Worm (Caenorhabditis elegans) whole organism, mixed stage, embryonic: ENCODE measurements around the gene mtpn-1.

Experiments
- M03D4.4 ChIP-seq: sonication (generic microtip); optimal IDR thresholded peaks from 2 replicates; lab custom pipeline; 2017; ENCODE audit warnings: mild to moderate bottlenecking, missing genetic modification characterization, missing compliant biosample characterization
- bed-3 ChIP-seq: fragments of 200-800 bp; sonication (Bioruptor generic); optimal IDR thresholded peaks from 3 replicates; lab custom pipeline; 2018; ENCODE audit warnings: mild to moderate bottlenecking, missing genetic modification characterization, moderate library complexity, missing compliant biosample characterization
- blmp-1 ChIP-seq: fragments of 150-350 bp; optimal IDR thresholded peaks from 2 replicates; lab custom pipeline; 2014; ENCODE audit warnings: missing biosample characterization, missing genetic modification characterization
- ceh-39 ChIP-seq: fragments of 150-350 bp; optimal IDR thresholded peaks from 2 replicates; lab custom pipeline; 2014; ENCODE audit warnings: missing biosample characterization, missing genetic modification characterization
- ceh-43 ChIP-seq: fragments of 200-800 bp; sonication (Bioruptor generic); optimal IDR thresholded peaks from 2 replicates; lab custom pipeline; 2018; ENCODE audit warnings: mild to moderate bottlenecking, missing genetic modification characterization, moderate library complexity, missing compliant biosample characterization
- ceh-83 ChIP-seq: fragments of 200-800 bp; sonication (Bioruptor generic); optimal IDR thresholded peaks from 2 replicates; lab custom pipeline; 2018; ENCODE audit warnings: mild to moderate bottlenecking, missing genetic modification characterization, missing compliant biosample characterization
- ces-1 ChIP-seq: fragments of 150-350 bp; optimal IDR thresholded peaks from 2 replicates; lab custom pipeline; 2014; ENCODE audit warnings: missing biosample characterization, missing genetic modification reagents, missing genetic modification characterization
- cnd-1 ChIP-seq: fragments of 200-800 bp; sonication (Bioruptor generic); optimal IDR thresholded peaks from 2 replicates; lab custom pipeline; 2018; ENCODE audit warnings: mild to moderate bottlenecking, missing genetic modification characterization, missing compliant biosample characterization
- drap-1 ChIP-seq: fragments of 200-800 bp; sonication (Bioruptor generic); optimal IDR thresholded peaks from 3 replicates; lab custom pipeline; 2018; ENCODE audit warnings: mild to moderate bottlenecking, missing genetic modification characterization, missing compliant biosample characterization
- elt-1 ChIP-seq: sonication (generic microtip); optimal IDR thresholded peaks from 2 replicates; lab custom pipeline; 2017; ENCODE audit warnings: missing genetic modification characterization, mild to moderate bottlenecking, missing compliant biosample characterization, antibody characterized with exemption, moderate library complexity, borderline replicate concordance; ENCODE audit not compliant: insufficient read depth
- elt-3 ChIP-seq: fragments of 150-350 bp; optimal IDR thresholded peaks from 2 replicates; lab custom pipeline; 2014; ENCODE audit warnings: missing biosample characterization, missing genetic modification characterization
- flh-1 ChIP-seq: fragments of 200-800 bp; sonication (Bioruptor generic); optimal IDR thresholded peaks from 2 replicates; lab custom pipeline; 2018; ENCODE audit warnings: mild to moderate bottlenecking, missing genetic modification characterization, moderate library complexity, missing compliant biosample characterization
- ham-2 ChIP-seq: fragments of 200-800 bp; sonication (Bioruptor generic); optimal IDR thresholded peaks from 2 replicates; lab custom pipeline; 2018; ENCODE audit warnings: mild to moderate bottlenecking, missing genetic modification characterization, missing compliant biosample characterization
- hlh-1 ChIP-seq: fragments of 150-350 bp; optimal IDR thresholded peaks from 2 replicates; lab custom pipeline; 2014; ENCODE audit warnings: missing biosample characterization, missing genetic modification reagents, missing genetic modification characterization
- lin-13 ChIP-seq: fragments of 150-350 bp; optimal IDR thresholded peaks from 2 replicates; lab custom pipeline; 2014; ENCODE audit warnings: missing biosample characterization, missing genetic modification characterization
- lin-32 ChIP-seq: fragments of 200-800 bp; sonication (Bioruptor generic); optimal IDR thresholded peaks from 2 replicates; lab custom pipeline; 2018; ENCODE audit warnings: mild to moderate bottlenecking, missing genetic modification characterization, missing compliant biosample characterization
- lsy-2 ChIP-seq: fragments of 150-350 bp; optimal IDR thresholded peaks from 2 replicates; lab custom pipeline; 2014; ENCODE audit warnings: missing biosample characterization, missing genetic modification characterization
- mab-5 ChIP-seq: fragments of 150-350 bp; optimal IDR thresholded peaks from 2 replicates; lab custom pipeline; 2014; ENCODE audit warnings: missing biosample characterization, missing genetic modification characterization
- mep-1 ChIP-seq: fragments of 150-350 bp; optimal IDR thresholded peaks from 2 replicates; lab custom pipeline; 2017; ENCODE audit warnings: missing biosample characterization, missing genetic modification reagents, missing genetic modification characterization, inconsistent platforms
- mls-2 ChIP-seq: sonication (generic microtip); optimal IDR thresholded peaks from 2 replicates; lab custom pipeline; 2016; ENCODE audit warnings: mild to moderate bottlenecking, missing genetic modification characterization, moderate library complexity, missing compliant biosample characterization
- nhr-12 ChIP-seq: fragments of 150-350 bp; optimal IDR thresholded peaks from 2 replicates; lab custom pipeline; 2014; ENCODE audit warnings: missing biosample characterization, missing genetic modification characterization
- nhr-2 ChIP-seq: fragments of 150-350 bp; optimal IDR thresholded peaks from 2 replicates; lab custom pipeline; 2014; ENCODE audit warnings: missing biosample characterization, missing genetic modification characterization
- nhr-237 ChIP-seq: fragments of 150-350 bp; optimal IDR thresholded peaks from 2 replicates; lab custom pipeline; 2014; ENCODE audit warnings: missing biosample characterization, missing genetic modification characterization
- nhr-28 ChIP-seq: fragments of 150-350 bp; optimal IDR thresholded peaks from 2 replicates; lab custom pipeline; 2014; ENCODE audit warnings: missing biosample characterization, missing genetic modification characterization
- nhr-76 ChIP-seq: sonication (generic microtip); optimal IDR thresholded peaks from 2 replicates; lab custom pipeline; 2017; ENCODE audit warnings: missing biosample characterization, missing genetic modification characterization
- pha-4 ChIP-seq: fragments of 150-350 bp; optimal IDR thresholded peaks from 2 replicates; lab custom pipeline; 2018; ENCODE audit warnings: missing biosample characterization, missing genetic modification reagents, missing genetic modification characterization
- sem-2 ChIP-seq: fragments of 200-800 bp; sonication (Bioruptor generic); optimal IDR thresholded peaks from 2 replicates; lab custom pipeline; 2018; ENCODE audit warnings: mild to moderate bottlenecking, missing genetic modification characterization, missing compliant biosample characterization
- snpc-4 ChIP-seq: fragments of 150-350 bp; optimal IDR thresholded peaks from 2 replicates; lab custom pipeline; 2014; ENCODE audit warnings: missing biosample characterization, missing genetic modification characterization
- sptf-1 ChIP-seq: sonication (generic microtip); optimal IDR thresholded peaks from 2 replicates; lab custom pipeline; 2017; ENCODE audit warnings: mild to moderate bottlenecking, missing genetic modification characterization, moderate library complexity, missing compliant biosample characterization
- tbx-8 ChIP-seq: fragments of 200-800 bp; sonication (Bioruptor generic); optimal IDR thresholded peaks from 2 replicates; lab custom pipeline; 2018; ENCODE audit warnings: mild to moderate bottlenecking, missing genetic modification characterization, moderate library complexity, missing compliant biosample characterization
- unc-120 ChIP-seq: sonication (generic microtip); optimal IDR thresholded peaks from 2 replicates; lab custom pipeline; 2017; ENCODE audit warnings: missing genetic modification characterization, missing compliant biosample characterization; ENCODE audit not compliant: poor library complexity, severe bottlenecking
- unc-39 ChIP-seq: fragments of 150-350 bp; optimal IDR thresholded peaks from 2 replicates; lab custom pipeline; 2014; ENCODE audit warnings: missing biosample characterization, missing genetic modification characterization
- unc-62 ChIP-seq: fragments of 150-350 bp; optimal IDR thresholded peaks from 2 replicates; lab custom pipeline; 2014; ENCODE audit warnings: missing biosample characterization, missing genetic modification reagents, missing genetic modification characterization
- zip-8 ChIP-seq: fragments of 150-350 bp; optimal IDR thresholded peaks from 2 replicates; lab custom pipeline; 2014; ENCODE audit warnings: missing biosample characterization, missing genetic modification characterization
- ztf-11 ChIP-seq: fragments of 150-350 bp; optimal IDR thresholded peaks from 2 replicates; lab custom pipeline; 2014; ENCODE audit warnings: missing biosample characterization, missing genetic modification characterization

Gene mtpn-1

DNA sequence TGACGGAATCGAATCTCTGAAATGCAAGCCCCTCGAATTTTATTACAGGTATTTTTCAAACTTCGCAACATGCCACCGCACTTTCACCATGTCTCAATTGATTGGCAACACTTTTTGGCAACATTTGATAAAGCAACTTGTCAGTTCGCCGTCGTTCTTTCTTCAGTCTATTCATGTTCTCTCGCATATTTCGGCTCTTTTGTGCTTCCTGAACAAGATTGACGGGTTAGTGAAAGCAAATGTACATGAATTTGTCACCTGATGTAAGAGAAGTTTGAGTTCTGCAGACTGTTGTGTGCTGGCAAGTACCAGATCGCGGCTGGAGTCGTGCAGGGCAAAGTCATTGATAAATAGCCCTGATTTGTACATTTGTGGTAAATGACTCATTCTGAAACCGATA is 14.9 kb downstream of the mtpn-1 start:
- TF ChIP-seq ceh-43 (GFP tag; lab: Kevin White, UChicago) (no peak), M03D4.4 (no peak), unc-120 (no peak), lin-13 (tag; lab: Kevin White, UChicago) (no peak), nhr-237 (no peak), nhr-2 (tag; lab: Kevin White, UChicago) (no peak), drap-1 (GFP tag; lab: Kevin White, UChicago) (no peak), ceh-83 (GFP tag; lab: Kevin White, UChicago) (no peak), elt-1 (tag; lab: Kevin White, UChicago) (no peak)

DNA sequence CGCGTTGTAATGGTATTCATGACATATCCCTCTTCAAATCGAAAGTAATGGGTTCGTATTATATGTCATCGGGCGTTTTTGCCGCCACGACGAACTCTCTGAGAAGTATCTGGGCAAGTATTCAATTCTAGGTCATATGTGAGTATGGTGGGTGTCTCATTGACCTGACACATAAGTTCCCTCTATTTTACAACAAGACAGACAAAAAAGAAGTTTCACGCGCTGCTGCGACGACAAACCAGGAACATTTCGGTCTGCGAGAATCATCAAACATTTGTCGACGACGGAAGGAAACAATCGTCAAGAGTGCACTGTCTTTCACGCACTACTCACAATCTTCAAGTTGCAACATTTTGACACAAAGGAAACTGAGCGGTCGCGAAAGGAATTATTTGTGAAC is 18.0 kb downstream of the mtpn-1 start:
- TF ChIP-seq pha-4 (tag; lab: Kevin White, UChicago) (peak; percentile 4), drap-1 (GFP tag; lab: Kevin White, UChicago) (no peak)

DNA sequence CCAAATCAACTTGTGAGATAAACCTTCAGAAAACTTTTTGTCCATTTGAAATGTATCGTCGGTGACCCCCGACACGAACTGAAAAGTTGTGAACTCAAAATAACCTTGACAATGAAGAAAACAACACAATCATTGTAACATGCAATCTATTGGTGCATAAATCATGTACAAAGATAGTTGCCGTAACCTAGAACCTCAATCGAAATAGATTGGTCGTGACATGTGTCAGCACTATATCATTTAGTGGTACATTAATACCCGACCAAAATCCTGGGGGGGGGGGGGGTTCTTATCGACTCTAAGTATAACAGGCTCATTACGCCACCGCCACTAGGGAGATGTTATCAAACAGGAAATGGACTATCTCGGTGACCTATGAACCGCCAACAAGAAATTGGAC is 19.7 kb downstream of the mtpn-1 start:
- TF ChIP-seq drap-1 (GFP tag; lab: Kevin White, UChicago), result no peak
- TF ChIP-seq elt-1 (tag; lab: Kevin White, UChicago), result peak; percentile 30
- peak; percentile 54 for TF ChIP-seq unc-62 (GFP tag; lab: Kevin White, UChicago)

DNA sequence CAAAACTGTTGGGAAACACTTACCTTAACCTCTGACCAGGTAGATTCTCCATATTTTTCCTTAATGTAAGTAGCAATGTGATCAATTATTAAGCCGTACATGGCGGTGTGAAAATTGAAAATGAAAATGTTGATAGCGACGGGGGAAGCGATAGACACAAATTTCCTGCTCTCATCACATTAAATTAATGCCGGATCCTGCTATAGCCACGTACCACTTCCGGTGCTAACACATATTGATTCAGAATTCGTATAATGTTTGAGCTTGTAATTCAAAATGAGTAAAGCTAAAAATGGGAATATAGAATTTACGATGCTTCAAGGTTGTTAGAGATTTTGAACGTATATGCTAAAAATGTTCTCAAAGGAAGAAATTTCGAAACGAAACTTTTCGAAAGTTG is 20.1 kb downstream of the mtpn-1 start, which contains the start of gene gcy-31:
Gene gcy-31, minus strand, starts transcription at position 101 of the 400 bp plus-strand sequence.
- no peak for TF ChIP-seq unc-62 (GFP tag; lab: Kevin White, UChicago)
- no peak for TF ChIP-seq lsy-2
- no peak for TF ChIP-seq ceh-83 (GFP tag; lab: Kevin White, UChicago)
- no peak for TF ChIP-seq nhr-2 (tag; lab: Kevin White, UChicago)
- no peak for TF ChIP-seq ceh-39 (tag; lab: Kevin White, UChicago)
- no peak for TF ChIP-seq mls-2 (tag; lab: Kevin White, UChicago)
- TF ChIP-seq mep-1, result no peak
- TF ChIP-seq hlh-1 (tag; lab: Kevin White, UChicago), result no peak
- TF ChIP-seq M03D4.4, result no peak
- TF ChIP-seq sptf-1, result no peak
- TF ChIP-seq elt-3 (tag; lab: Kevin White, UChicago), result no peak
- no peak for TF ChIP-seq mab-5
- TF ChIP-seq pha-4 (tag; lab: Kevin White, UChicago), result no peak
- no peak for TF ChIP-seq unc-39

DNA sequence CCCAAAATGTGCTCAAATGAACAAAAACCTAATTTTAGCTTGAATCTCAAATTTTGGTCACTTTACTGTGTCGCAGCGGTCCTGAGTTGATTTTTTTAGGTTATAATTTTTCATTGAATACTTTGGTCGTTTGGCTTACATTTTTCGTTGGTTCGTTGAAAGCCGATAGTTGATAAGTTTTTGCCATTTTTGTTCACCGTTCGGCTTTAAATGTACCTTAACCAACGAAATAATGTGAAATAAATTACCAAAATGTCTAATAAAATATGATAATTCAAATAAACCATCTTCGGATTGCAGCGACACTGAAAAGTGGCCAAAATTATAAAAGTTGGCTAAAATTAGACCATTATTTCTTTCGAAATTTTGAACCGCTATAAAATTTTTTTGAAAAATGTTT is 23.1 kb downstream of the mtpn-1 start:
- no peak for TF ChIP-seq bed-3 (GFP tag; lab: Kevin White, UChicago)
- TF ChIP-seq nhr-237, result no peak
- TF ChIP-seq snpc-4, result no peak
- TF ChIP-seq unc-120, result no peak
- no peak for TF ChIP-seq pha-4 (tag; lab: Kevin White, UChicago)
- no peak for TF ChIP-seq mls-2 (tag; lab: Kevin White, UChicago)
- no peak for TF ChIP-seq drap-1 (GFP tag; lab: Kevin White, UChicago)
- TF ChIP-seq sptf-1, result no peak
- TF ChIP-seq nhr-76 (tag; lab: Kevin White, UChicago), result no peak
- no peak for TF ChIP-seq ztf-11 (tag; lab: Kevin White, UChicago)
- TF ChIP-seq unc-39, result no peak
- TF ChIP-seq elt-1 (tag; lab: Kevin White, UChicago), result no peak
- TF ChIP-seq elt-3 (tag; lab: Kevin White, UChicago), result no peak

DNA sequence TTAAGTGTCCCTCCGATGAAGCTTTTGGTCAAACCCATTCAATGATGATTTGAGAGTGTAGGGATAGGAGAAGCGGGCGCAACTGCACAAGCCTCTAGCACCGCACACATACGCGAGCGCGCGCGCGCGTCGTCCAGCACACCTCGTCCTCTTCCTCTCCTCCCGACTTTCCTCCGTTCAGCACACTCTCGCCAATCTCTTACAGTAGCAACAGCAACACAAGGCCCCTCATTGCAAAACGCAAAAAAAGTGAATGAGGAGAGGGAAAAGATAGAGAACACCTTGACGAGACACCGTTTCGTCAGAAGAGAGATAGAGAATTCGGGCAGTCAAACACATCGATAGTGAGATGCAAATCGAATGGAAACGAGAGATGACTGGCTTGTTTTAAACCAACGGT is 25.2 kb downstream of the mtpn-1 start:
- TF ChIP-seq unc-62 (GFP tag; lab: Kevin White, UChicago) (peak; percentile 58), cnd-1 (peak; percentile 51), sem-2 (GFP tag; lab: Kevin White, UChicago) (no peak), ztf-11 (tag; lab: Kevin White, UChicago) (no peak), ceh-43 (GFP tag; lab: Kevin White, UChicago) (no peak), lin-32 (no peak), M03D4.4 (peak; percentile 64), tbx-8 (GFP tag; lab: Kevin White, UChicago) (no peak), nhr-76 (tag; lab: Kevin White, UChicago) (no peak), mep-1 (peak; percentile 40), lin-13 (tag; lab: Kevin White, UChicago) (no peak), ceh-83 (GFP tag; lab: Kevin White, UChicago) (no peak), unc-39 (no peak), nhr-28 (tag; lab: Kevin White, UChicago) (no peak), elt-1 (tag; lab: Kevin White, UChicago) (no peak), nhr-237 (no peak), ham-2 (peak; percentile 95), hlh-1 (tag; lab: Kevin White, UChicago) (peak; percentile 84), sptf-1 (peak; percentile 22), ceh-39 (tag; lab: Kevin White, UChicago) (peak; percentile 74), mls-2 (tag; lab: Kevin White, UChicago) (peak; percentile 48), nhr-12 (no peak), bed-3 (GFP tag; lab: Kevin White, UChicago) (no peak), flh-1 (GFP tag; lab: Kevin White, UChicago) (no peak), blmp-1 (tag; lab: Kevin White, UChicago) (no peak), nhr-2 (tag; lab: Kevin White, UChicago) (no peak), unc-120 (peak; percentile 80), snpc-4 (no peak), mab-5 (no peak), elt-3 (tag; lab: Kevin White, UChicago) (no peak), drap-1 (GFP tag; lab: Kevin White, UChicago) (peak; percentile 2), ces-1 (GFP tag; lab: Kevin White, UChicago) (no peak), zip-8 (no peak), lsy-2 (peak; percentile 43)
